Worm (Caenorhabditis elegans): ENCODE results near the gene Y50D4A.4.
A peak's percentile ranks its signal among the peaks of the same experiment; 100 is the strongest.

Gene Y50D4A.4

DNA sequence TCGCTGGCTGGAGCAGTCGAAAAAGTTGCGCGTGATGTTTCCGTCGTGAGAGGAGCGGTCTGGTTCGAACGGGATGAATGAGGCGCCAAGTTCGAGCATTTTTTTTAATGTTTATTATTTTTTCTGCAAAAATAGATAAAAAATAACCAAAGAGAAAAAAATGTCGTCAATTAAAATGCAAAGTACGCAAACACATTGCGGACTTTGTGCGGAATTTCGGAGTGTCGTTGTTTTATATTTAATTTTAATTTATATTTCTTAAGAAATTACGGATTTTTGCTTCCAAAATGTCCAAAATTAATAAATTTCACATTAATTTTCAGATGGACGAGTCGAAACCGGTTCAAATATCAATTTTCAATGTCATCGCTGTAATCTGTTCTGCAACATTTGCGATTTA is at the start of gene Y50D4A.4, which contains the start of gene wrb-1:
TSS of gene Y50D4A.4 (minus strand) at position 133 of the 400 bp plus-strand sequence.
TSS of gene wrb-1 (plus strand) at position 78 of the 400 bp plus-strand sequence.
- peak; percentile 13 for TF ChIP-seq unc-42 (tag; optimal IDR thresholded peaks at IDR 0.05)
- peak; percentile 29 for TF ChIP-seq ref-2 (tag; optimal IDR thresholded peaks at IDR 0.05)
- TF ChIP-seq elt-2 (tag; optimal IDR thresholded peaks at IDR 0.05): no peak

DNA sequence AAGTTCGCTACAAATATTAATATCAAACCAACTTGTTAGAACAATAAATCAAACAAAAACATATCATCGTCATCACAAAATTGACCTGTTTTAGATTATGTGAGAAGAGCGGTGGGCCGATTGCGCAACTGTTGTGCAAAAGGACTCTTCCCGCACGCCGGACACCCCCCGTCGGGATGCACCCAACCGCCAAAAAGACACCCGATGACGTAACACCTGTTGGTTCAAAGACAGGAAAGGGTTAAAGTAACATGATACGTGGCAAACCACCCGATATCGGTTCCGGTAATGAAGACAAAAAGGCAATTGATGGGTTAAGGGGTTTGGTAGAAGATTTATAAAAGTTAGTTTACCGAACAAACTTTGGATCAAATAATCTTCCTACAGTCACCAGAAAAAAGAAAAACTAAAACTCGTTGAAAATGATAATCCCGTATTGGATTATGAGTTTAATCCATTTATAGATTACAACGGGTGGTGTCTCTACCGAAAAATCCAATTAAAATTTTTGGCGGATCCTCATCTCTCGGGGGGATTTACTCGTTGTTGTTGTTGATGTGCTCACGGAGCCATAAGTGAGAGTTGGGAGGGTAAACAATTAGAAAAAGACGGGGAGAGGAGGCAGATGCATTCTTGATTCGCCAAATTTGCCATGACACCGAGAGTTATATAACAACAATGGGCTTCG is 48.2 kb upstream of the Y50D4A.4 start:
- TF ChIP-seq K02D7.2 (tag; optimal IDR thresholded peaks at IDR 0.05) (no peak), elt-2 (tag; optimal IDR thresholded peaks at IDR 0.05) (peak; percentile 67), unc-42 (tag; optimal IDR thresholded peaks at IDR 0.05) (peak; percentile 87), ceh-34 (tag; optimal IDR thresholded peaks at IDR 0.05) (peak; percentile 53), eyg-1 (tag; optimal IDR thresholded peaks at IDR 0.05) (no peak), ref-2 (tag; optimal IDR thresholded peaks at IDR 0.05) (peak; percentile 81), ceh-2 (tag; optimal IDR thresholded peaks at IDR 0.05) (no peak), sox-2 (GFP tag; IDR thresholded peaks at IDR 0.05) (no peak), pha-2 (tag; optimal IDR thresholded peaks at IDR 0.05) (no peak)

DNA sequence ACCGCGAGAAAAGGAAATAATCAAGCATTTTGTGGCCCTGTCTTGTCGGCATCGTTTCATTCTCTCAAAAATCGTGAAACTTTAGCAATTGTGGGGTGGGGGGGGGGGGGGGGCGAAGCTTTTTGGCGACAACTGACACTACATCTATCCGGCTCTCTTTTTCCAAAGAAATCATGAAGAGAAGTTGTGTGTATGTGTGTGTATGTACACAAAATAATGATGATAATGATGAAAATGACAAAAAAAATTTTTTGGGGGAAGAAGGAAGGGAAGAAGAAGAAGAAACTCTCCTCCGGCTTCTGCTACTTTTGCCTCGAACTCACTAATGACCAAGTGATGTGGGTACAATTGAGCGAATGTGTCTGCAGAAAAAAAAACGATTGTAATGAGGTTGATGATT is 47.1 kb upstream of the Y50D4A.4 start:
- TF ChIP-seq unc-55 (GFP tag; optimal IDR thresholded peaks at IDR 0.05) (peak; percentile 8), K09A11.1 (tag; optimal IDR thresholded peaks at IDR 0.05; ENCODE audit: insufficient read depth) (no peak)

DNA sequence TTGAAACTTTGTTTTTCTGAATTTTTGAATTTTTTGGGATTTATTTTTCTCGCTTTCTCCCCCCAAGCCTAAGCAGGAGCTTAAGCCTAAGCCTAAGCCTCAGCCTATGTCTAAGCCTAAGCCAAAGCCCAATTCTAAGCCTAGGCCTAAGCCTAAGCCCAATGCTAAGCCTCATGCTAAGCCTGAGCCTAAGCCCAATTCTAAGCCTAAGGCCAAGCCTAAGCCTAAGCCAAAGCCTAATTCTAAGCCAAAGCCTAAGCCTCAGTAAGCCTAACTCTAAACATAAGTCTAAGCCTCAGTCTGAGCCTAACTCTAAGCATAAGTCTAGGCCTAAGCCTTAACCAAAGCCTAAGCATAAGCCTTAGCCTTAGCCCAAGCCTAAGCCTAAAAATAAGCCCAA is 46.5 kb upstream of the Y50D4A.4 start:
- TF ChIP-seq pha-2 (tag; optimal IDR thresholded peaks at IDR 0.05) (no peak), ceh-48 (tag; optimal IDR thresholded peaks at IDR 0.05) (no peak), hlh-6 (tag; optimal IDR thresholded peaks at IDR 0.05) (no peak), dve-1 (tag; optimal IDR thresholded peaks at IDR 0.05) (peak; percentile 85), ets-4 (tag; optimal IDR thresholded peaks at IDR 0.05) (no peak), elt-4 (tag; optimal IDR thresholded peaks at IDR 0.05) (no peak)

DNA sequence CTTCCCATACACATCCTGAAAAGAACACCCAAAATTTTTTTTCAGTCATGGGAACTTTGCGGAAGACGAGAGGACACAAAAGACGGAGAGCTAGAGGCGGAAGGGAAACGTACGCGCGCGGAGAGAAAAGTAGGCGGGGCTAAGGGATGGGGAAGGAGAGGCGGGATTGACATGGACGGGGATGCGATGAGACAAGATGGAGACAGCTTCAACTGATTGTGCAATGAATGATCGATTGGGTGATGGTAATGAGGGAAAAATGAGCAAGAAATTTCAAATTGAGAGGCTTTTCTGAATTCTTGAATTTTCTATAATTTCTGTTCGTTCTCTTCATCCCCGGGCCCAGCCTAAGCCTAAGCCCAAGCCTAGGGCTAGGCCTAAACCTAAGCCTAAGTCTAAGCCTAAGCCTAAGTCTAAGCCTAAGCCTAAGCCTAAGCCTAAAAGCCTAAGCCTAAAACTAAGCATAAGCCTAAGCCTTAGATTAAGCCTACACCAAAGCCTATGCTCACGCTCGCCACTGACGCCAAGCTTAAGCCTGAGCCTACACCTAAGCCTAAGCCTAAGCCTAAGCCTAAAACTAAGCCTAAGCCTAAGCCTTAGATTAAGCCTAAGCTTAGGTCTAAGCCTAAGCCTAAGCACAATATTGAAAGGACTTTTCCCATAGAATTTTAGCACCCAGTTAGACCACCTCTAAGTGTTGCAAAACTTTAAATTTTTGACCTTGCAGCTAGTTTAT is 40.6 kb upstream of the Y50D4A.4 start:
- TF ChIP-seq ceh-6 (GFP tag; optimal IDR thresholded peaks at IDR 0.05) (no peak), pag-3 (tag; optimal IDR thresholded peaks at IDR 0.05; ENCODE audit: borderline replicate concordance) (no peak), nhr-232 (tag; optimal IDR thresholded peaks at IDR 0.05) (no peak), hlh-30 (tag; optimal IDR thresholded peaks at IDR 0.05; ENCODE audit: insufficient read depth) (no peak), ceh-30 (tag; optimal IDR thresholded peaks at IDR 0.05) (no peak), ahr-1 (tag; optimal IDR thresholded peaks at IDR 0.05) (no peak), gmeb-2 (tag; optimal IDR thresholded peaks at IDR 0.05) (no peak), ztf-16 (tag; optimal IDR thresholded peaks at IDR 0.05) (no peak), mec-3 (tag; optimal IDR thresholded peaks at IDR 0.05; ENCODE audit: borderline replicate concordance) (no peak), Y22D7AL.16 (tag; optimal IDR thresholded peaks at IDR 0.05) (no peak), unc-42 (tag; optimal IDR thresholded peaks at IDR 0.05) (peak; percentile 6), F13H6.1 (tag; optimal IDR thresholded peaks at IDR 0.05) (no peak), unc-55 (GFP tag; optimal IDR thresholded peaks at IDR 0.05) (peak; percentile 67), ref-2 (tag; optimal IDR thresholded peaks at IDR 0.05) (peak; percentile 7), dve-1 (tag; optimal IDR thresholded peaks at IDR 0.05) (peak; percentile 36), ceh-34 (tag; optimal IDR thresholded peaks at IDR 0.05) (no peak), pha-4 (tag; optimal IDR thresholded peaks at IDR 0.05) (no peak), che-1 (tag; optimal IDR thresholded peaks at IDR 0.05) (no peak), ttx-3 (tag; optimal IDR thresholded peaks at IDR 0.05) (no peak), ceh-45 (GFP tag; IDR thresholded peaks at IDR 0.05) (no peak), eyg-1 (tag; optimal IDR thresholded peaks at IDR 0.05) (no peak), ets-4 (tag; optimal IDR thresholded peaks at IDR 0.05) (no peak)
